Worm (Caenorhabditis elegans) whole organism, L4 larva: Measurements from ENCODE around the gene C37C3.1.

Experiments used
- unc-39 ChIP-seq: sonication (generic microtip); optimal IDR thresholded peaks from 2 replicates; lab custom pipeline; 2017; ENCODE audit warnings: missing biosample characterization, missing genetic modification characterization
- zag-1 ChIP-seq: fragments of 150-350 bp; optimal IDR thresholded peaks from 2 replicates; lab custom pipeline; 2014; ENCODE audit warnings: missing biosample characterization, missing genetic modification characterization

DNA sequence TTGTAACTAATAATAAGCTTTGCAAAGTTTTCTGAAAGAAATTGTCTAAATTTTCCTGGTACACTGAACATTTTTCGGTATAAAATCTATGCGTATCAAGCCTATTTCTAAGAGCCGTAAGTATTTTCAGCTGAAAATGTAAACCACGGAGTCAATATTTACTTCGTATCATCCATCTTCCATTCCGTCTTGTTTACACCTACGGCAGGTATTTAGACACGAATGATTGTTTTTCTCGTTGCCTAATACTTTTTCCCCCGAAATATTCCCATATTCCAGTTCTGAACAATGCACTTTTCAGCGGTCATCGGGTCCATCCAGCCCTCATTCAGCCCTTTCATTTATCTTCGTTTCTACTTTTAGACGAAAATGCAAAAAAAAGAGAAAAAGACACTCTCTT, 10.1 kb upstream of the C37C3.1 start:
- TF ChIP-seq zag-1 (tag; lab: Kevin White, UChicago) = no peak
- no peak for TF ChIP-seq unc-39 (tag; lab: Kevin White, UChicago)
